Worm (Caenorhabditis elegans) whole organism, early embryonic: ENCODE measurements around the gene srlf-15.

ENCODE experiments used
- B0310.2 ChIP-seq: sonication (generic microtip); optimal IDR thresholded peaks from 2 replicates; lab custom pipeline; 2016; ENCODE audit warnings: mild to moderate bottlenecking, missing genetic modification characterization, missing compliant biosample characterization
- F13C5.2 ChIP-seq: sonication (generic microtip); optimal IDR thresholded peaks from 2 replicates; lab custom pipeline; 2017; ENCODE audit warnings: mild to moderate bottlenecking, missing genetic modification characterization, inconsistent platforms, missing compliant biosample characterization
- ceh-36 ChIP-seq: sonication (generic microtip); optimal IDR thresholded peaks from 2 replicates; lab custom pipeline; 2016; ENCODE audit warnings: missing genetic modification characterization, inconsistent platforms, missing compliant biosample characterization
- ets-7 ChIP-seq: sonication (generic microtip); optimal IDR thresholded peaks from 2 replicates; lab custom pipeline; 2016; ENCODE audit warnings: missing genotype, missing genetic modification characterization, missing compliant biosample characterization
- flt-1 ChIP-seq: fragments of 200-800 bp; sonication (Bioruptor generic); IDR thresholded peaks from 2 replicates; pipeline ENCODE4 v1.3.6; 2022; ENCODE audit warnings: missing genetic modification characterization, missing compliant biosample characterization
- hnd-1 ChIP-seq: sonication (generic microtip); optimal IDR thresholded peaks from 2 replicates; lab custom pipeline; 2016; ENCODE audit warnings: missing genetic modification characterization, missing compliant biosample characterization
- scrt-1 ChIP-seq: fragments of 200-800 bp; sonication (Bioruptor generic); IDR thresholded peaks from 2 replicates; pipeline ENCODE4 v1.3.6; 2022; ENCODE audit warnings: missing genetic modification characterization, missing compliant biosample characterization
- sea-1 ChIP-seq: fragments of 200-800 bp; sonication (Bioruptor generic); conservative IDR thresholded peaks from 2 replicates; pipeline ENCODE4 v1.3.6; 2022; ENCODE audit warnings: missing genetic modification characterization, missing compliant biosample characterization
- tbx-11 ChIP-seq: fragments of 200-800 bp; sonication (Bioruptor generic); IDR thresholded peaks from 2 replicates; pipeline ENCODE4 v1.3.6; 2022; ENCODE audit warnings: missing genetic modification characterization, missing compliant biosample characterization

The srlf-15 gene

DNA sequence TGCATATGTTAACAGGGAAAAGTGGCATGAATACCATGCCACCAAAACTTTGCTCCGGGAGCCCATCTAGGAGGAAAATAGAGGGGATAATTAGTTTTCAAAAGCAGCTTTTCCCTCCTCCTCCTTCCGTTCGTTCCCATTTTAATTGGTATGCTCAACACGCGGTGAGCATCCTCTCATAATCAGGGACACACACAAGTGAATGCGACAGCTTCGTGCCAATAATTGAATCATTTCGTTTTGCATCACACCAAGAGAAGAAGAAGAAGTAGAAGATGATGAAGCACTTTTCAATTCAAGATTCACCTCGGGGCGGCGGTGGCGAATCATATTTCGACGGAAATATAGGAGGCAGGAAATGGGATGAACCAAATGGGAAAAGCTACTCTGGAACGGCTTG lies 52.3 kb downstream of the srlf-15 start:
- TF ChIP-seq B0310.2 (tag; lab: Kevin White, UChicago) (no peak), scrt-1 (GFP tag; lab: Robert Waterston, UW) (0 out of 2 replicates have a peak, but pooled peaks have one; percentile 18), tbx-11 (GFP tag; lab: Robert Waterston, UW) (no peak), ceh-36 (no peak), ets-7 (tag; lab: Kevin White, UChicago) (no peak), F13C5.2 (tag; lab: Kevin White, UChicago) (no peak), flt-1 (GFP tag; lab: Robert Waterston, UW) (no peak), sea-1 (GFP tag; lab: Robert Waterston, UW) (no peak), hnd-1 (tag; lab: Kevin White, UChicago) (no peak)
